Fruit fly (Drosophila melanogaster) S2 (cell line): Measurements from ENCODE around the gene CG31717.

Experiments
- CG8478 ChIP-seq: fragments of >200 bp; optimal IDR thresholded peaks from 2 replicates; lab custom pipeline; 2018
- CTCF ChIP-seq, 2 experiments: fragments of >200 bp; optimal IDR thresholded peaks; 2 replicates each; lab custom pipeline; 2018

dm6 chr2L:10263343-10263744, 12.8 kb downstream of the CG31717 start, which contains the start of gene Rsf1:
- TF ChIP-seq CTCF (optimal IDR thresholded peaks at IDR 0.05; lab: Kevin White, UChicago) = peak in 1 of 2 experiments; percentile 13
- no peak for TF ChIP-seq CG8478 (lab: Kevin White, UChicago)
